Worm (Caenorhabditis elegans): ENCODE data around the gene ttbk-7.

ce11 chrV:12885860-12886259 is 9.8 kb downstream of the ttbk-7 start, which contains the start of gene glb-24:
- TF ChIP-seq nhr-23 (tag; optimal IDR thresholded peaks at IDR 0.05) (no peak), mdl-1 (tag; optimal IDR thresholded peaks at IDR 0.05) (no peak), ceh-9 (tag; optimal IDR thresholded peaks at IDR 0.05) (no peak), fos-1 (tag; optimal IDR thresholded peaks at IDR 0.05) (no peak), elt-2 (tag; optimal IDR thresholded peaks at IDR 0.05) (no peak), elt-3 (tag; optimal IDR thresholded peaks at IDR 0.05) (no peak), unc-62 (GFP tag; optimal IDR thresholded peaks at IDR 0.05) (no peak), pha-4 (tag; optimal IDR thresholded peaks at IDR 0.05) (no peak), ceh-82 (tag; optimal IDR thresholded peaks at IDR 0.05) (no peak), nhr-77 (tag; optimal IDR thresholded peaks at IDR 0.05) (no peak)

Measured in whole organism, L3 larva.